Worm (Caenorhabditis elegans) whole organism, L3 larva: Measurements from ENCODE around the gene T05H10.1.

Experiments
- aly-2 ChIP-seq: fragments of 150-350 bp; optimal IDR thresholded peaks from 2 replicates; lab custom pipeline; 2014; ENCODE audit warnings: missing biosample characterization, missing genetic modification characterization
- ama-1 ChIP-seq: fragments of 150-350 bp; optimal IDR thresholded peaks from 2 replicates; lab custom pipeline; 2018
- ceh-28 ChIP-seq: fragments of 150-350 bp; optimal IDR thresholded peaks from 2 replicates; lab custom pipeline; 2014; ENCODE audit warnings: missing biosample characterization, missing genetic modification reagents, missing genetic modification characterization
- daf-12 ChIP-seq: fragments of 150-350 bp; optimal IDR thresholded peaks from 2 replicates; lab custom pipeline; 2014; ENCODE audit warnings: missing biosample characterization, missing genetic modification reagents, missing genetic modification characterization
- egl-27 ChIP-seq: sonication (generic microtip); optimal IDR thresholded peaks from 4 replicates; lab custom pipeline; 2017; ENCODE audit warnings: missing biosample characterization, missing genetic modification reagents, missing genetic modification characterization
- egl-5 ChIP-seq: fragments of 150-350 bp; optimal IDR thresholded peaks from 2 replicates; lab custom pipeline; 2017; ENCODE audit warnings: missing biosample characterization, missing genetic modification reagents, missing genetic modification characterization, inconsistent platforms
- elt-2 ChIP-seq: sonication (generic microtip); optimal IDR thresholded peaks from 2 replicates; lab custom pipeline; 2016; ENCODE audit warnings: missing genetic modification reagents, mild to moderate bottlenecking, missing genetic modification characterization, missing compliant biosample characterization
- elt-3 ChIP-seq, 3 experiments: fragments of 150-350 bp in 1 of 3; sonication (generic microtip) in 2 of 3; optimal IDR thresholded peaks; 2 replicates in 2 of 3; 4 replicates in 1 of 3; lab custom pipeline; 2014 to 2017; ENCODE audit warnings: missing biosample characterization in 3 of 3, missing genetic modification characterization in 3 of 3
- fkh-10 ChIP-seq: sonication (generic microtip); optimal IDR thresholded peaks from 2 replicates; lab custom pipeline; 2017; ENCODE audit warnings: missing biosample characterization, missing genetic modification reagents, missing genetic modification characterization
- fkh-2 ChIP-seq: fragments of 150-350 bp; optimal IDR thresholded peaks from 2 replicates; lab custom pipeline; 2014; ENCODE audit warnings: missing biosample characterization, missing genetic modification reagents, missing genetic modification characterization
- fos-1 ChIP-seq: fragments of 150-350 bp; optimal IDR thresholded peaks from 2 replicates; lab custom pipeline; 2014; ENCODE audit warnings: missing biosample characterization, missing genetic modification characterization
- jun-1 ChIP-seq: fragments of 150-350 bp; optimal IDR thresholded peaks from 2 replicates; lab custom pipeline; 2014; ENCODE audit warnings: missing biosample characterization, missing genetic modification reagents, missing genetic modification characterization
- lin-15B ChIP-seq: fragments of 150-350 bp; optimal IDR thresholded peaks from 2 replicates; lab custom pipeline; 2014; ENCODE audit warnings: missing biosample characterization, missing genetic modification characterization
- lsy-12 ChIP-seq: sonication (generic microtip); optimal IDR thresholded peaks from 2 replicates; lab custom pipeline; 2016; ENCODE audit warnings: mild to moderate bottlenecking, missing genetic modification characterization, missing compliant biosample characterization
- mdl-1 ChIP-seq: fragments of 150-350 bp; optimal IDR thresholded peaks from 2 replicates; lab custom pipeline; 2014; ENCODE audit warnings: missing biosample characterization, missing genetic modification characterization
- nfya-1 ChIP-seq: sonication (generic microtip); optimal IDR thresholded peaks from 2 replicates; lab custom pipeline; 2017; ENCODE audit warnings: missing genetic modification characterization, mild to moderate bottlenecking, missing compliant biosample characterization, antibody characterized with exemption, moderate library complexity; ENCODE audit not compliant: insufficient read depth
- nhr-12 ChIP-seq: fragments of 150-350 bp; optimal IDR thresholded peaks from 2 replicates; lab custom pipeline; 2014; ENCODE audit warnings: missing biosample characterization, missing genetic modification characterization
- nhr-23 ChIP-seq: fragments of 150-350 bp; optimal IDR thresholded peaks from 2 replicates; lab custom pipeline; 2014; ENCODE audit warnings: missing biosample characterization, missing genetic modification reagents, missing genetic modification characterization
- nhr-237 ChIP-seq: fragments of 150-350 bp; optimal IDR thresholded peaks from 2 replicates; lab custom pipeline; 2014; ENCODE audit warnings: missing biosample characterization, missing genetic modification characterization
- nhr-25 ChIP-seq: sonication (generic microtip); optimal IDR thresholded peaks from 2 replicates; lab custom pipeline; 2017; ENCODE audit warnings: missing biosample characterization, missing genetic modification characterization
- nhr-43 ChIP-seq: sonication (generic microtip); optimal IDR thresholded peaks from 2 replicates; lab custom pipeline; 2016; ENCODE audit warnings: mild to moderate bottlenecking, missing genetic modification characterization, missing compliant biosample characterization; ENCODE audit not compliant: poor library complexity, severe bottlenecking
- nhr-76 ChIP-seq: fragments of 150-350 bp; sonication (generic microtip); optimal IDR thresholded peaks from 5 replicates; lab custom pipeline; 2014; ENCODE audit warnings: missing biosample characterization, missing genetic modification characterization
- nhr-77 ChIP-seq: fragments of 150-350 bp; optimal IDR thresholded peaks from 2 replicates; lab custom pipeline; 2014; ENCODE audit warnings: missing biosample characterization, missing genetic modification characterization
- pha-4 ChIP-seq: fragments of 150-350 bp; optimal IDR thresholded peaks from 2 replicates; lab custom pipeline; 2014; ENCODE audit warnings: missing biosample characterization, missing genetic modification reagents, missing genetic modification characterization
- pqm-1 ChIP-seq: fragments of 150-350 bp; optimal IDR thresholded peaks from 2 replicates; lab custom pipeline; 2017; ENCODE audit warnings: missing biosample characterization, missing genetic modification characterization, inconsistent platforms
- sea-2 ChIP-seq: fragments of 150-350 bp; sonication (generic microtip); optimal IDR thresholded peaks from 4 replicates; lab custom pipeline; 2014; ENCODE audit warnings: missing biosample characterization, missing genetic modification reagents, missing genetic modification characterization
- skn-1 ChIP-seq: fragments of 150-350 bp; optimal IDR thresholded peaks from 2 replicates; lab custom pipeline; 2014; ENCODE audit warnings: missing biosample characterization, missing genetic modification characterization
- tbx-2 ChIP-seq: sonication (generic microtip); optimal IDR thresholded peaks from 2 replicates; lab custom pipeline; 2016; ENCODE audit warnings: mild to moderate bottlenecking, missing genetic modification characterization, missing compliant biosample characterization
- unc-39 ChIP-seq: sonication (generic microtip); optimal IDR thresholded peaks from 4 replicates; lab custom pipeline; 2017; ENCODE audit warnings: missing biosample characterization, missing genetic modification characterization
- ztf-11 ChIP-seq: fragments of 150-350 bp; optimal IDR thresholded peaks from 2 replicates; lab custom pipeline; 2014; ENCODE audit warnings: missing biosample characterization, missing genetic modification characterization
- ztf-4 ChIP-seq: fragments of 150-350 bp; optimal IDR thresholded peaks from 2 replicates; lab custom pipeline; 2014; ENCODE audit warnings: missing biosample characterization, missing genetic modification characterization

The T05H10.1 gene

ce11 chrII:8016167-8016566 is 26.2 kb upstream of the T05H10.1 start:
- peak; percentile 1 for TF ChIP-seq nhr-23
- peak; percentile 81 for TF ChIP-seq ama-1 (lab: Kevin White, UChicago)
- TF ChIP-seq jun-1: peak; percentile 26
- TF ChIP-seq pha-4 (tag; lab: Kevin White, UChicago): peak; percentile 23
- TF ChIP-seq nhr-77 (tag; lab: Kevin White, UChicago): no peak
- no peak for TF ChIP-seq fos-1 (tag; lab: Kevin White, UChicago)
- TF ChIP-seq unc-39 (tag; lab: Kevin White, UChicago): no peak
- TF ChIP-seq elt-3 (tag; optimal IDR thresholded peaks at IDR 0.05; lab: Kevin White, UChicago): peak in 1 of 3 experiments; percentile 5
- TF ChIP-seq elt-2: peak; percentile 68
- TF ChIP-seq nfya-1 (tag; lab: Kevin White, UChicago): peak; percentile 57
- no peak for TF ChIP-seq nhr-25 (tag; lab: Kevin White, UChicago)
- TF ChIP-seq nhr-43 (tag; lab: Kevin White, UChicago): peak; percentile 47
- TF ChIP-seq sea-2 (GFP tag; lab: Kevin White, UChicago): no peak
- peak; percentile 70 for TF ChIP-seq pqm-1
- TF ChIP-seq ceh-28: peak; percentile 4

- TF ChIP-seq pha-4 (tag; lab: Kevin White, UChicago) (peak; percentile 32), ceh-28 (peak; percentile 34), egl-5 (tag; lab: Kevin White, UChicago) (no peak), fkh-10 (no peak), fkh-2 (tag; lab: Kevin White, UChicago) (no peak), nfya-1 (tag; lab: Kevin White, UChicago) (peak; percentile 49), tbx-2 (tag; lab: Kevin White, UChicago) (peak; percentile 26), lsy-12 (tag; lab: Kevin White, UChicago) (peak; percentile 77), nhr-23 (peak; percentile 96), pqm-1 (peak; percentile 96), nhr-25 (tag; lab: Kevin White, UChicago) (peak; percentile 93), daf-12 (tag; lab: Kevin White, UChicago) (no peak), jun-1 (peak; percentile 83), elt-3 (tag; optimal IDR thresholded peaks at IDR 0.05; lab: Kevin White, UChicago) (peak in 2 of 3 experiments; percentile 46 to 59), ama-1 (lab: Kevin White, UChicago) (peak; percentile 57), mdl-1 (tag; lab: Kevin White, UChicago) (peak; percentile 73), elt-2 (peak; percentile 89), nhr-43 (tag; lab: Kevin White, UChicago) (peak; percentile 91)
- TF ChIP-seq, all 47 proteins: peak for 14
Observed at ce11 chrII:8016761-8017160, 25.6 kb upstream of the T05H10.1 start.

ce11 chrII:8017380-8017779 is 25.0 kb upstream of the T05H10.1 start, which contains the start of gene zyg-11:
zyg-11 (plus strand) TSS chrII:8017680.
- peak; percentile 63 for TF ChIP-seq lin-15B (tag; lab: Kevin White, UChicago)
- peak; percentile 7 for TF ChIP-seq pha-4 (tag; lab: Kevin White, UChicago)
- TF ChIP-seq tbx-2 (tag; lab: Kevin White, UChicago): no peak
- TF ChIP-seq, all 47 proteins: peak for 2

DNA sequence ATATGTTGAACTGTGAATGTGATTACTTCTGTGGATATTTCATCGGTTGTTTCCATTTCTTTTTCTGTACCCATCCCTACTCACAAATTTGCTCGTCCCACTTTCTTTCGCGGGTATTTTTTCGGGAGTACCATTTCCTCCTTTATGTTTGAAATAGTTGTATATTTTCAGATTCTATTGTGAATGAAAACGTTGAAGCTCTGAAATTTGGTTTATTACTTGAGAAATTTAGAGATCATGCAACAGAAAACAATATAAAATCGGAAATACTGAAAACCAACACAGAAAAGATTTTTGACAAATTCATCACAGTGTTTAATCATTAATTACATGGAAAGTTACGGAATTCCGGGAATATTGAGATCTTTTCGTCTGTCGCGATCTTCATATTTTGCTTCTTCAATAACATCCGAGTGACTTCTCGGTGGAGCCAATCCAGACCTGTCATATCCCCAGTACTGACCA is 21.8 kb upstream of the T05H10.1 start:
- no peak for TF ChIP-seq fos-1 (tag; lab: Kevin White, UChicago)
- peak; percentile 21 for TF ChIP-seq nhr-25 (tag; lab: Kevin White, UChicago)
- TF ChIP-seq elt-2: peak; percentile 6
- TF ChIP-seq aly-2 (tag; lab: Kevin White, UChicago): no peak
- TF ChIP-seq ztf-4 (tag; lab: Kevin White, UChicago): peak; percentile 73
- no peak for TF ChIP-seq ztf-11 (tag; lab: Kevin White, UChicago)
- TF ChIP-seq pha-4 (tag; lab: Kevin White, UChicago): no peak
- TF ChIP-seq nfya-1 (tag; lab: Kevin White, UChicago): no peak
- no peak for TF ChIP-seq unc-39 (tag; lab: Kevin White, UChicago)
- no peak for TF ChIP-seq nhr-237
- no peak for TF ChIP-seq daf-12 (tag; lab: Kevin White, UChicago)
- no peak for TF ChIP-seq mdl-1 (tag; lab: Kevin White, UChicago)
- no peak for TF ChIP-seq nhr-76
- no peak for TF ChIP-seq elt-3 (tag; optimal IDR thresholded peaks at IDR 0.05; lab: Kevin White, UChicago)
- TF ChIP-seq nhr-43 (tag; lab: Kevin White, UChicago): peak; percentile 34
- no peak for TF ChIP-seq fkh-2 (tag; lab: Kevin White, UChicago)
- TF ChIP-seq egl-27 (tag; lab: Kevin White, UChicago): no peak
- TF ChIP-seq nhr-23: peak; percentile 6
- TF ChIP-seq ama-1 (lab: Kevin White, UChicago): peak; percentile 42
- no peak for TF ChIP-seq skn-1 (tag; lab: Kevin White, UChicago)
- no peak for TF ChIP-seq nhr-12 (tag; lab: Kevin White, UChicago)
